Fruit fly (Drosophila melanogaster) whole organism: ENCODE measurements around the gene CG31313.

Experiments used
- CG8478 ChIP-seq: fragments of >200 bp; optimal IDR thresholded peaks from 2 replicates; lab custom pipeline; 2018; ENCODE audit warnings: inconsistent platforms
- Dll ChIP-seq: fragments of >200 bp; optimal IDR thresholded peaks from 2 replicates; lab custom pipeline; 2017
- psq ChIP-seq: fragments of >200 bp; optimal IDR thresholded peaks from 2 replicates; lab custom pipeline; 2017
- usp ChIP-seq: fragments of >200 bp; optimal IDR thresholded peaks from 2 replicates; lab custom pipeline; 2017; ENCODE audit warnings: missing biosample characterization, missing genetic modification characterization, mixed read lengths

DNA sequence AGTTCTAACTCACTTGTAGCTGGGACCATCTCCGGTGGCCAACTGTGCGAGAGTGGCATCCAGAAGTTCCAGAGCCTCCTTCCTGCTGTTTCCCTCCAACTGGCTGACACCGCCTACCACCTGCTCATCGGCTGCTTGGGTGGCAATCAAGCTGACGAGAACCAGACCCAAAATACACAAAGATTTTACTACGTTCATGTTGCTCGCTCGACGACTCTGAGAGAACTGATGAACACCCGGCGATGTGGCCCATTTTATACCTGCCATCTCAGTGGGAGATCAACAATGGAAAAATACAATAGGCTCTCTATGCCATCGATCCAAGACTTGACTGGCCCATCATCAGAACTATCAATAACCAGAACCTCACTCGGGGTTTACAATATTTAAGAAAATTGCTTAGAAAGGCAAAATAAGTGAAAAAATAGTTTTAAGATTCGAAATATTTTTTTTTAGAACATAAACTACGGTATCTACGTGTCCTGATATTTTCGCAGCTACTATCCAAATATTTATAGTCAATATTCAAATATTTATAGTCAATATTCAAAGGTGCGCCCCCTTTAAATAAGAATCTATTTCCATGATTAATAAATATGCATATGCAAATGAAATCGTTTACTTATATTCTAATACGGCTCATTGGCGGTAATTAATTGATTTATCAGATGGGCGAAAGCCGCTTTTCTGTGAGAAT, 2.3 kb upstream of the CG31313 start, which contains the start of gene Cys:
- TF ChIP-seq psq (lab: Kevin White, UChicago) = no peak
- no peak for TF ChIP-seq CG8478 (lab: Kevin White, UChicago)
- no peak for TF ChIP-seq usp (GFP tag; lab: Kevin White, UChicago)
- no peak for TF ChIP-seq Dll
